Worm (Caenorhabditis elegans) whole organism, late embryonic: Measurements from ENCODE around the gene K05F1.1.

Experiments used
- C08G9.2 ChIP-seq: sonication (generic microtip); optimal IDR thresholded peaks from 2 replicates; lab custom pipeline; 2016; ENCODE audit warnings: mild to moderate bottlenecking, missing genetic modification characterization, moderate library complexity, missing compliant biosample characterization
- C38D4.7 ChIP-seq: fragments of 200-800 bp; sonication (Bioruptor generic); optimal IDR thresholded peaks from 2 replicates; lab custom pipeline; 2018; ENCODE audit warnings: mild to moderate bottlenecking, missing genetic modification characterization, moderate library complexity, missing compliant biosample characterization
- K09A11.1 ChIP-seq: sonication (generic microtip); optimal IDR thresholded peaks from 2 replicates; lab custom pipeline; 2017; ENCODE audit warnings: antibody characterized with exemption, mild to moderate bottlenecking, missing genetic modification characterization, missing compliant biosample characterization; ENCODE audit not compliant: insufficient read depth
- T23F11.4 ChIP-seq: fragments of 200-800 bp; sonication (Bioruptor generic); optimal IDR thresholded peaks from 2 replicates; lab custom pipeline; 2018; ENCODE audit warnings: mild to moderate bottlenecking, missing genetic modification characterization, missing compliant biosample characterization
- ama-1 ChIP-seq: fragments of 150-350 bp; optimal IDR thresholded peaks from 2 replicates; lab custom pipeline; 2014
- ceh-14 ChIP-seq: sonication (generic microtip); optimal IDR thresholded peaks from 2 replicates; lab custom pipeline; 2016; ENCODE audit warnings: missing genotype, missing genetic modification characterization, missing compliant biosample characterization
- ceh-18 ChIP-seq: sonication (generic microtip); optimal IDR thresholded peaks from 2 replicates; lab custom pipeline; 2016; ENCODE audit warnings: missing genetic modification characterization, missing compliant biosample characterization
- ceh-19 ChIP-seq: fragments of 200-800 bp; sonication (Bioruptor generic); optimal IDR thresholded peaks from 2 replicates; lab custom pipeline; 2018; ENCODE audit warnings: mild to moderate bottlenecking, missing genetic modification characterization, missing compliant biosample characterization
- ceh-2 ChIP-seq: sonication (generic microtip); optimal IDR thresholded peaks from 2 replicates; lab custom pipeline; 2016; ENCODE audit warnings: missing genotype, missing genetic modification characterization, missing compliant biosample characterization
- ceh-24 ChIP-seq: sonication (generic microtip); optimal IDR thresholded peaks from 2 replicates; lab custom pipeline; 2016; ENCODE audit warnings: mild to moderate bottlenecking, missing genetic modification characterization, missing compliant biosample characterization
- ceh-30 ChIP-seq: fragments of 150-350 bp; optimal IDR thresholded peaks from 2 replicates; lab custom pipeline; 2014; ENCODE audit warnings: missing biosample characterization, missing genetic modification characterization
- ceh-31 ChIP-seq: sonication (generic microtip); optimal IDR thresholded peaks from 2 replicates; lab custom pipeline; 2016; ENCODE audit warnings: missing genetic modification characterization, missing compliant biosample characterization
- ceh-34 ChIP-seq: sonication (generic microtip); optimal IDR thresholded peaks from 2 replicates; lab custom pipeline; 2016; ENCODE audit warnings: mild to moderate bottlenecking, missing genetic modification characterization, missing compliant biosample characterization
- ceh-9 ChIP-seq: sonication (generic microtip); optimal IDR thresholded peaks from 2 replicates; lab custom pipeline; 2016; ENCODE audit warnings: mild to moderate bottlenecking, missing genetic modification characterization, inconsistent platforms, missing compliant biosample characterization
- dve-1 ChIP-seq: sonication (generic microtip); optimal IDR thresholded peaks from 2 replicates; lab custom pipeline; 2017; ENCODE audit warnings: antibody characterized with exemption, mild to moderate bottlenecking, missing genetic modification characterization, missing compliant biosample characterization
- elt-2 ChIP-seq: sonication (generic microtip); optimal IDR thresholded peaks from 2 replicates; lab custom pipeline; 2016; ENCODE audit warnings: missing genetic modification reagents, missing genetic modification characterization, missing compliant biosample characterization
- eyg-1 ChIP-seq: sonication (generic microtip); optimal IDR thresholded peaks from 2 replicates; lab custom pipeline; 2016; ENCODE audit warnings: missing genotype, missing genetic modification characterization, missing compliant biosample characterization
- fkh-10 ChIP-seq: fragments of 150-350 bp; optimal IDR thresholded peaks from 2 replicates; lab custom pipeline; 2014; ENCODE audit warnings: missing biosample characterization, missing genetic modification reagents, missing genetic modification characterization
- fkh-6 ChIP-seq: sonication (generic microtip); optimal IDR thresholded peaks from 2 replicates; lab custom pipeline; 2016; ENCODE audit warnings: missing genetic modification characterization, missing compliant biosample characterization
- hlh-15 ChIP-seq: sonication (generic microtip); optimal IDR thresholded peaks from 2 replicates; lab custom pipeline; 2016; ENCODE audit warnings: missing genetic modification characterization, missing compliant biosample characterization
- madf-2 ChIP-seq: sonication (generic microtip); optimal IDR thresholded peaks from 2 replicates; lab custom pipeline; 2017; ENCODE audit warnings: missing genetic modification characterization, missing compliant biosample characterization
- nfya-1 ChIP-seq: sonication (generic microtip); optimal IDR thresholded peaks from 2 replicates; lab custom pipeline; 2017; ENCODE audit warnings: missing genetic modification characterization, mild to moderate bottlenecking, missing compliant biosample characterization, antibody characterized with exemption, moderate library complexity
- npax-4 ChIP-seq: sonication (generic microtip); optimal IDR thresholded peaks from 2 replicates; lab custom pipeline; 2016; ENCODE audit warnings: missing genetic modification characterization, missing compliant biosample characterization
- pag-3 ChIP-seq: sonication (generic microtip); optimal IDR thresholded peaks from 2 replicates; lab custom pipeline; 2016; ENCODE audit warnings: missing compliant biosample characterization, missing genetic modification characterization, borderline replicate concordance
- pat-9 ChIP-seq: fragments of 200-800 bp; sonication (Bioruptor generic); optimal IDR thresholded peaks from 2 replicates; lab custom pipeline; 2018; ENCODE audit warnings: mild to moderate bottlenecking, missing genetic modification characterization, moderate library complexity, missing compliant biosample characterization
- pax-1 ChIP-seq: fragments of 150-350 bp; optimal IDR thresholded peaks from 2 replicates; lab custom pipeline; 2014; ENCODE audit warnings: missing biosample characterization, missing genetic modification characterization
- ref-2 ChIP-seq: sonication (generic microtip); optimal IDR thresholded peaks from 2 replicates; lab custom pipeline; 2016; ENCODE audit warnings: missing genetic modification characterization, missing compliant biosample characterization
- rnt-1 ChIP-seq: sonication (generic microtip); optimal IDR thresholded peaks from 2 replicates; lab custom pipeline; 2016; ENCODE audit warnings: missing genetic modification characterization, missing compliant biosample characterization
- sdc-2 ChIP-seq: sonication (generic microtip); optimal IDR thresholded peaks from 2 replicates; lab custom pipeline; 2016; ENCODE audit warnings: missing genotype, missing genetic modification characterization, missing compliant biosample characterization
- sox-2 ChIP-seq: fragments of 200-800 bp; sonication (Bioruptor generic); IDR thresholded peaks from 2 replicates; pipeline ENCODE4 v1.3.6; 2022; ENCODE audit warnings: missing genetic modification reagents, missing genetic modification characterization, missing compliant biosample characterization
- tbx-2 ChIP-seq: sonication (generic microtip); optimal IDR thresholded peaks from 2 replicates; lab custom pipeline; 2016; ENCODE audit warnings: missing genetic modification characterization, missing compliant biosample characterization
- tbx-7 ChIP-seq: sonication (generic microtip); optimal IDR thresholded peaks from 2 replicates; lab custom pipeline; 2016; ENCODE audit warnings: missing genotype, missing genetic modification characterization, missing compliant biosample characterization
- unc-42 ChIP-seq: sonication (generic microtip); optimal IDR thresholded peaks from 2 replicates; lab custom pipeline; 2016; ENCODE audit warnings: missing genotype, missing genetic modification characterization, missing compliant biosample characterization
- unc-86 ChIP-seq: sonication (generic microtip); optimal IDR thresholded peaks from 2 replicates; lab custom pipeline; 2016; ENCODE audit warnings: missing genetic modification characterization, missing compliant biosample characterization

The K05F1.1 gene

DNA sequence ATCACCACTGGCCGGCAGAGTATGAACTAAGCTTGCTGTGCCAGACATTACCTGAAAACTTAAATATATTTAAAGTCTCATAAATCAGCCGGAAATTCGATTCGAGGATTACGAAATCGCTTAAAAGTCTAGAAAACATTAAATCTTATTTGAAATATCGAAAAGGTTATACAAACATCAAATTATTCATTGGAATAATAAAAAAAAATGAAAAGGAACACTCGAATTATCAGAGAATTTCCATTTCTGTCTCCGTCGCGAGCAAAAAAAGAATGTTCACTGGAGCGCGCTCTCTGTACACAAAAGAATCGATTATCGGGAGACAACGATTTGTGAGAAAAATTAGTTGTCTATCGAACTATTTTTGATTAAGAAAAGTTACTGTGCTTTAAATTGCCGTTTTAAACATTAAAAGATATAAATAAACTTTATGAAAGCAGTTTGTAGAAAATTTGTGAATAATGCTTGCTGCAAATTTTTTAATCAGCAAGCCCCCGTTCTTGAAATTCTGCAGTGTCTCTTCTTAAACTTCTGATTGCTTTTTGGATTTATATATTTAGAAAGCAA, 35.1 kb downstream of the K05F1.1 start, which contains the start of gene fzo-1 (continued):
- TF ChIP-seq pat-9 (tag; lab: Kevin White, UChicago) (no peak), T23F11.4 (GFP tag; lab: Kevin White, UChicago) (no peak), sdc-2 (tag; lab: Kevin White, UChicago) (peak; percentile 68), ceh-19 (GFP tag; lab: Kevin White, UChicago) (peak; percentile 39), C38D4.7 (GFP tag; lab: Kevin White, UChicago) (no peak), rnt-1 (tag; lab: Kevin White, UChicago) (peak; percentile 59), tbx-2 (tag; lab: Kevin White, UChicago) (peak; percentile 95), pag-3 (tag; lab: Kevin White, UChicago) (peak; percentile 75), dve-1 (no peak), ceh-31 (tag; lab: Kevin White, UChicago) (peak; percentile 99), tbx-7 (tag; lab: Kevin White, UChicago) (peak; percentile 97), elt-2 (tag; lab: Kevin White, UChicago) (peak; percentile 97), ceh-24 (tag; lab: Kevin White, UChicago) (peak; percentile 35), ceh-34 (tag; lab: Kevin White, UChicago) (peak; percentile 75), ama-1 (lab: Kevin White, UChicago) (no peak), C08G9.2 (tag; lab: Kevin White, UChicago) (peak; percentile 90), ceh-18 (peak; percentile 28), ceh-14 (tag; lab: Kevin White, UChicago) (peak; percentile 88), hlh-15 (tag; lab: Kevin White, UChicago) (peak; percentile 60), ceh-9 (tag; lab: Kevin White, UChicago) (no peak), npax-4 (tag; lab: Kevin White, UChicago) (peak; percentile 16), fkh-10 (GFP tag; lab: Kevin White, UChicago) (no peak), sox-2 (GFP tag; lab: Robert Waterston, UW) (no peak), unc-42 (tag; lab: Kevin White, UChicago) (peak; percentile 71), madf-2 (tag; lab: Kevin White, UChicago) (no peak), ceh-30 (no peak), pax-1 (peak; percentile 49), fkh-6 (tag; lab: Kevin White, UChicago) (peak; percentile 60)

- no peak for TF ChIP-seq eyg-1
- TF ChIP-seq ceh-2, result no peak
These were observed 37.3 kb downstream of the K05F1.1 start, which contains the start of gene ZK1248.15 for ce11 chrII:5838453-5838852. Gene ZK1248.15, minus strand, starts transcription at chrII:5838553.

ce11 chrII:5839227-5839626, 38.0 kb downstream of the K05F1.1 start, which contains the start of gene ZK1248.19:
Gene ZK1248.19, minus strand, starts transcription at chrII:5839414.
- TF ChIP-seq nfya-1 (tag; lab: Kevin White, UChicago), result peak; percentile 28
- TF ChIP-seq sdc-2 (tag; lab: Kevin White, UChicago), result no peak

DNA sequence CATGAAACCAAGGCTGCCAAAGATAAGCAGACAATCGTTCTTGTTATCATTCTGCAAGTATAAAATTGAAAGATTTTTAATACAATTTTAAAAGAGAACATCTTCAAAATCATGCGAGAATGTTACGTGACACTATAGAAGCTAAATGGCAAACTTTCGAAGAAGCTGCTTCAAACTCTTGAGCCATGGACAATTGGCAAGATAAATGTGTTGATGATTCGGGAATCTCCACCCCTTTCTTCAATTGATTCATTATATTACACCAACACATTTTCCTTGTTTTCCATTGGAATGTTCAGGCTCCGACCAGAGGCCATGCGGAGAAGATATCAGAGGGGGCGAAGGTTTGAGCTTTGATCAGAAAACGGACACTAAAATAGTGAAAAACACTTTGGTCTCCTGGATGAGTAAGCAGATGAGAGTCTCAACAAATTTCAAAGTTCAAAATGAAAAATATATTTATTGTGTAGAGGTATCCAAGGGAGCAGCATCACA, 39.9 kb downstream of the K05F1.1 start, which contains the start of gene lec-5:
Gene lec-5, minus strand, starts transcription at position 51 of the 495 bp plus-strand sequence.
- TF ChIP-seq K09A11.1 (tag; lab: Kevin White, UChicago) (no peak), ceh-18 (peak; percentile 68), rnt-1 (tag; lab: Kevin White, UChicago) (peak; percentile 54)

- no peak for TF ChIP-seq ceh-24 (tag; lab: Kevin White, UChicago)
- TF ChIP-seq pag-3 (tag; lab: Kevin White, UChicago), result no peak
- TF ChIP-seq ceh-19 (GFP tag; lab: Kevin White, UChicago), result no peak
- no peak for TF ChIP-seq hlh-15 (tag; lab: Kevin White, UChicago)
- TF ChIP-seq T23F11.4 (GFP tag; lab: Kevin White, UChicago), result no peak
- no peak for TF ChIP-seq unc-86 (tag; lab: Kevin White, UChicago)
- TF ChIP-seq ref-2 (tag; lab: Kevin White, UChicago), result no peak
These were observed 40.7 kb downstream of the K05F1.1 start, which contains the start of gene nep-25 for ce11 chrII:5841866-5842265. Gene nep-25, plus strand, starts transcription at chrII:5842240.
